Worm (Caenorhabditis elegans) whole organism, L4 larva: ENCODE results near the gene aakg-1.
A peak's percentile ranks its signal among the peaks of the same experiment; 100 is the strongest.

ENCODE experiments used
- F26F4.8 ChIP-seq: fragments of 200-800 bp; sonication (Bioruptor generic); conservative IDR thresholded peaks from 2 replicates; pipeline ENCODE4 v1.3.6; 2022; ENCODE audit warnings: missing genetic modification characterization, missing compliant biosample characterization
- R02D3.7 ChIP-seq: fragments of 150-350 bp; sonication (generic microtip); optimal IDR thresholded peaks from 3 replicates; lab custom pipeline; 2014; ENCODE audit warnings: missing biosample characterization, missing genetic modification characterization
- T20F7.1 ChIP-seq: fragments of 200-800 bp; sonication (Bioruptor generic); optimal IDR thresholded peaks from 2 replicates; lab custom pipeline; 2018; ENCODE audit warnings: mild to moderate bottlenecking, missing genetic modification characterization, missing compliant biosample characterization
- T26A8.4 ChIP-seq: fragments of 200-800 bp; sonication (Bioruptor generic); IDR thresholded peaks from 2 replicates; pipeline ENCODE4 v1.3.6; 2022; ENCODE audit warnings: missing genetic modification characterization, missing compliant biosample characterization
- Y105C5A.15 ChIP-seq: fragments of 200-800 bp; sonication (Bioruptor generic); IDR thresholded peaks from 2 replicates; pipeline ENCODE4 v1.3.6; 2022; ENCODE audit warnings: missing genetic modification characterization, missing compliant biosample characterization
- Y48G9A.11 ChIP-seq: fragments of 200-800 bp; sonication (Bioruptor generic); IDR thresholded peaks from 2 replicates; pipeline ENCODE4 v1.3.6; 2022; ENCODE audit warnings: missing genetic modification reagents, missing genetic modification characterization, missing compliant biosample characterization
- aha-1 ChIP-seq: fragments of 150-350 bp; peaks from one replicate; lab custom pipeline; 2014; ENCODE audit warnings: missing biosample characterization, missing genetic modification characterization
- ama-1 ChIP-seq: fragments of 150-350 bp; optimal IDR thresholded peaks from 2 replicates; lab custom pipeline; 2014; ENCODE audit warnings: inconsistent platforms, mixed read lengths
- arid-1 ChIP-seq: fragments of 200-800 bp; sonication (Bioruptor generic); conservative IDR thresholded peaks from 2 replicates; pipeline ENCODE4 v1.3.6; 2022; ENCODE audit warnings: missing genetic modification reagents, missing genetic modification characterization, missing compliant biosample characterization
- attf-4 ChIP-seq: sonication (generic microtip); optimal IDR thresholded peaks from 3 replicates; lab custom pipeline; 2017; ENCODE audit warnings: missing biosample characterization, missing genetic modification characterization
- ceh-20 ChIP-seq: fragments of 200-800 bp; sonication (Bioruptor generic); IDR thresholded peaks from 2 replicates; pipeline ENCODE4 v1.3.6; 2022; ENCODE audit warnings: missing genetic modification reagents, missing genetic modification characterization, missing compliant biosample characterization
- ceh-44 ChIP-seq: fragments of 200-800 bp; sonication (Bioruptor generic); IDR thresholded peaks from 2 replicates; pipeline ENCODE4 v1.3.6; 2022; ENCODE audit warnings: missing genetic modification reagents, missing genetic modification characterization, missing compliant biosample characterization
- ceh-82 ChIP-seq: sonication (generic microtip); optimal IDR thresholded peaks from 2 replicates; lab custom pipeline; 2017; ENCODE audit warnings: missing biosample characterization, missing genetic modification characterization
- ctbp-1 ChIP-seq: fragments of 200-800 bp; sonication (Bioruptor generic); IDR thresholded peaks from 2 replicates; pipeline ENCODE4 v1.3.6; 2022; ENCODE audit warnings: missing genetic modification reagents, missing genetic modification characterization, missing compliant biosample characterization
- daf-19 ChIP-seq: fragments of 200-800 bp; sonication (Bioruptor generic); conservative IDR thresholded peaks from 2 replicates; pipeline ENCODE4 v1.3.6; 2022; ENCODE audit warnings: missing genetic modification characterization, missing compliant biosample characterization
- daf-8 ChIP-seq: fragments of 200-800 bp; sonication (Bioruptor generic); IDR thresholded peaks from 2 replicates; pipeline ENCODE4 v1.3.6; 2022; ENCODE audit warnings: missing genetic modification characterization, missing compliant biosample characterization
- duxl-1 ChIP-seq: sonication (generic microtip); optimal IDR thresholded peaks from 2 replicates; lab custom pipeline; 2016; ENCODE audit warnings: mild to moderate bottlenecking, missing genetic modification characterization, moderate library complexity, missing compliant biosample characterization; ENCODE audit not compliant: poor library complexity
- egl-43 ChIP-seq: fragments of 200-800 bp; sonication (Bioruptor generic); IDR thresholded peaks from 2 replicates; pipeline ENCODE4 v1.3.6; 2022; ENCODE audit warnings: missing genetic modification reagents, missing genetic modification characterization, missing compliant biosample characterization
- fos-1 ChIP-seq: fragments of 150-350 bp; optimal IDR thresholded peaks from 2 replicates; lab custom pipeline; 2014; ENCODE audit warnings: missing biosample characterization, missing genetic modification characterization
- gei-8 ChIP-seq: fragments of 200-800 bp; sonication (Bioruptor generic); optimal IDR thresholded peaks from 2 replicates; lab custom pipeline; 2018; ENCODE audit warnings: mild to moderate bottlenecking, missing genetic modification characterization, missing compliant biosample characterization
- hif-1 ChIP-seq, 2 experiments: sonication (generic microtip); optimal IDR thresholded peaks; 2 replicates each; lab custom pipeline; 2016 to 2017; ENCODE audit warnings: missing compliant biosample characterization in 2 of 2, missing genetic modification characterization in 2 of 2, missing genetic modification reagents in 2 of 2, missing genotype in 2 of 2, mild to moderate bottlenecking in 1 of 2
- hmg-1.1 ChIP-seq: fragments of 200-800 bp; sonication (Bioruptor generic); IDR thresholded peaks from 2 replicates; pipeline ENCODE4 v1.3.6; 2022; ENCODE audit warnings: missing genetic modification reagents, missing genetic modification characterization, missing compliant biosample characterization
- lin-29 ChIP-seq: fragments of 200-800 bp; sonication (Bioruptor generic); IDR thresholded peaks from 2 replicates; pipeline ENCODE4 v1.3.6; 2022; ENCODE audit warnings: missing genetic modification reagents, missing genetic modification characterization, missing compliant biosample characterization
- lin-38 ChIP-seq: fragments of 200-800 bp; sonication (Bioruptor generic); IDR thresholded peaks from 2 replicates; pipeline ENCODE4 v1.3.6; 2022; ENCODE audit warnings: missing genetic modification reagents, missing genetic modification characterization, missing compliant biosample characterization
- madf-5 ChIP-seq, 2 experiments: fragments of 200-800 bp; sonication (Bioruptor generic); IDR thresholded peaks; 2 replicates each; pipeline ENCODE4 v1.3.6; 2022; ENCODE audit warnings: missing compliant biosample characterization in 2 of 2, missing genetic modification characterization in 2 of 2
- mdl-1 ChIP-seq, 2 experiments: fragments of 150-350 bp in 1 of 2; sonication (generic microtip) in 1 of 2; optimal IDR thresholded peaks; 2 replicates each; lab custom pipeline; 2014 to 2017; ENCODE audit warnings: missing biosample characterization in 2 of 2, missing genetic modification characterization in 2 of 2
- mdt-29 ChIP-seq: fragments of 200-800 bp; sonication (Bioruptor generic); IDR thresholded peaks from 2 replicates; pipeline ENCODE4 v1.3.6; 2022; ENCODE audit warnings: missing genetic modification reagents, missing genetic modification characterization, missing compliant biosample characterization
- mes-2 ChIP-seq: sonication (generic microtip); optimal IDR thresholded peaks from 2 replicates; lab custom pipeline; 2016; ENCODE audit warnings: missing genotype, mild to moderate bottlenecking, missing genetic modification characterization, missing compliant biosample characterization; ENCODE audit not compliant: poor library complexity, severe bottlenecking
- mxl-3 ChIP-seq: fragments of 200-800 bp; sonication (Bioruptor generic); optimal IDR thresholded peaks from 2 replicates; lab custom pipeline; 2018; ENCODE audit warnings: mild to moderate bottlenecking, missing genetic modification characterization, missing compliant biosample characterization
- nhr-28 ChIP-seq: fragments of 150-350 bp; optimal IDR thresholded peaks from 2 replicates; lab custom pipeline; 2014; ENCODE audit warnings: missing biosample characterization, missing genetic modification characterization
- nhr-41 ChIP-seq: fragments of 200-800 bp; sonication (Bioruptor generic); IDR thresholded peaks from 2 replicates; pipeline ENCODE4 v1.3.6; 2022; ENCODE audit warnings: missing genetic modification reagents, missing genetic modification characterization, missing compliant biosample characterization
- pha-4 ChIP-seq, 2 experiments: fragments of 150-350 bp in 1 of 2; fragments of 200-800 bp in 1 of 2; sonication (Bioruptor generic) in 1 of 2; IDR thresholded peaks in 1 of 2; optimal IDR thresholded peaks in 1 of 2; 2 replicates each; pipeline versions ENCODE4 v1.3.6 to Lab custom; 2014 to 2022; ENCODE audit warnings: missing genetic modification characterization in 2 of 2, missing genetic modification reagents in 2 of 2, missing biosample characterization in 1 of 2, missing compliant biosample characterization in 1 of 2
- pqm-1 ChIP-seq: sonication (generic microtip); optimal IDR thresholded peaks from 2 replicates; lab custom pipeline; 2017; ENCODE audit warnings: missing biosample characterization, missing genetic modification characterization
- saeg-2 ChIP-seq: fragments of 200-800 bp; sonication (Bioruptor generic); IDR thresholded peaks from 2 replicates; pipeline ENCODE4 v1.3.6; 2022; ENCODE audit warnings: missing genetic modification reagents, missing genetic modification characterization, missing compliant biosample characterization
- set-16 ChIP-seq: fragments of 200-800 bp; sonication (Bioruptor generic); IDR thresholded peaks from 2 replicates; pipeline ENCODE4 v1.3.6; 2022; ENCODE audit warnings: missing genetic modification reagents, missing genetic modification characterization, missing compliant biosample characterization
- spr-1 ChIP-seq: sonication (generic microtip); optimal IDR thresholded peaks from 2 replicates; lab custom pipeline; 2016; ENCODE audit warnings: mild to moderate bottlenecking, missing genetic modification characterization, missing compliant biosample characterization
- spr-3 ChIP-seq: fragments of 200-800 bp; sonication (Bioruptor generic); optimal IDR thresholded peaks from 2 replicates; lab custom pipeline; 2018; ENCODE audit warnings: mild to moderate bottlenecking, missing genetic modification characterization, missing compliant biosample characterization
- tag-97 ChIP-seq: fragments of 200-800 bp; sonication (Bioruptor generic); IDR thresholded peaks from 2 replicates; pipeline ENCODE4 v1.3.6; 2022; ENCODE audit warnings: missing genetic modification characterization, missing compliant biosample characterization
- vab-7 ChIP-seq: fragments of 200-800 bp; sonication (Bioruptor generic); IDR thresholded peaks from 2 replicates; pipeline ENCODE4 v1.3.6; 2022; ENCODE audit warnings: missing genetic modification reagents, missing genetic modification characterization, missing compliant biosample characterization
- zip-11 ChIP-seq: fragments of 200-800 bp; sonication (Bioruptor generic); IDR thresholded peaks from 2 replicates; pipeline ENCODE4 v1.3.6; 2022; ENCODE audit warnings: missing genetic modification characterization, missing compliant biosample characterization
- ztf-7 ChIP-seq: fragments of 150-350 bp; optimal IDR thresholded peaks from 2 replicates; lab custom pipeline; 2014; ENCODE audit warnings: missing biosample characterization, missing genetic modification characterization

aakg-1 gene

ce11 chrIII:12608220-12608958, 33.2 kb upstream of the aakg-1 start, which contains the start of gene epc-1 (continued):
- TF ChIP-seq ceh-20 (GFP tag; lab: Robert Waterston, UW) (peak; percentile 74), madf-5 (GFP tag; IDR thresholded peaks at IDR 0.05; lab: Robert Waterston, UW) (0 out of 4 replicates have a peak, but pooled peaks have one; percentile 37 to 58), nhr-28 (tag; lab: Kevin White, UChicago) (peak; percentile 96), daf-19 (GFP tag; lab: Robert Waterston, UW) (no peak), fos-1 (tag; lab: Kevin White, UChicago) (no peak), saeg-2 (GFP tag; lab: Robert Waterston, UW) (0 out of 2 replicates have a peak, but pooled peaks have one; percentile 23), F26F4.8 (GFP tag; lab: Robert Waterston, UW) (no peak), T20F7.1 (GFP tag; lab: Kevin White, UChicago) (peak; percentile 85), zip-11 (GFP tag; lab: Robert Waterston, UW) (no peak), ama-1 (lab: Kevin White, UChicago) (peak; percentile 89), duxl-1 (tag; lab: Kevin White, UChicago) (peak; percentile 34), spr-1 (peak; percentile 83), egl-43 (peak; percentile 75), hmg-1.1 (GFP tag; lab: Robert Waterston, UW) (peak; percentile 90), spr-3 (GFP tag; lab: Kevin White, UChicago) (peak; percentile 27), pqm-1 (tag; lab: Kevin White, UChicago) (no peak), arid-1 (GFP tag; lab: Robert Waterston, UW) (peak; percentile 90), nhr-41 (peak; percentile 44; the same call in 1 of the 2 replicates), ceh-82 (peak; percentile 18), R02D3.7 (tag; lab: Kevin White, UChicago) (no peak), lin-38 (GFP tag; lab: Robert Waterston, UW) (peak; percentile 82), mxl-3 (peak; percentile 88), attf-4 (tag; lab: Kevin White, UChicago) (no peak)

- TF ChIP-seq gei-8 (GFP tag; lab: Kevin White, UChicago) (no peak), mdl-1 (tag; optimal IDR thresholded peaks at IDR 0.05; lab: Kevin White, UChicago) (no peak), Y48G9A.11 (GFP tag; lab: Robert Waterston, UW) (peak; percentile 67), aha-1 (tag; lab: Kevin White, UChicago) (no peak), mes-2 (tag; lab: Kevin White, UChicago) (no peak), set-16 (no peak), pha-4 (GFP tag; IDR thresholded peaks at IDR 0.05; lab: Robert Waterston, UW) (0 out of 2 replicates have a peak, but pooled peaks have one; percentile 18), pha-4 (tag; optimal IDR thresholded peaks at IDR 0.05; lab: Kevin White, UChicago) (no peak), Y105C5A.15 (GFP tag; lab: Robert Waterston, UW) (0 out of 2 replicates have a peak, but pooled peaks have one; percentile 5), mxl-3 (no peak), ctbp-1 (GFP tag; lab: Robert Waterston, UW) (peak; percentile 17; the same call in 1 of the 2 replicates), ceh-82 (no peak), ztf-7 (no peak), tag-97 (GFP tag; lab: Robert Waterston, UW) (no peak), T26A8.4 (peak; percentile 35; the same call in 1 of the 2 replicates), mdt-29 (GFP tag; lab: Robert Waterston, UW) (peak; percentile 46; the same call in 1 of the 2 replicates), lin-29 (GFP tag; lab: Robert Waterston, UW) (no peak), ceh-44 (GFP tag; lab: Robert Waterston, UW) (no peak), vab-7 (GFP tag; lab: Robert Waterston, UW) (peak; percentile 15; the same call in 1 of the 2 replicates), daf-8 (GFP tag; lab: Robert Waterston, UW) (no peak), hif-1 (tag; optimal IDR thresholded peaks at IDR 0.05; lab: Kevin White, UChicago) (peak in 1 of 2 experiments; percentile 5), lin-38 (GFP tag; lab: Robert Waterston, UW) (peak; percentile 13; the same call in 1 of the 2 replicates), egl-43 (0 out of 2 replicates have a peak, but pooled peaks have one; percentile 3), fos-1 (tag; lab: Kevin White, UChicago) (no peak)
These were observed 32.1 kb upstream of the aakg-1 start for ce11 chrIII:12607302-12607701.
